Worm (Caenorhabditis elegans) whole organism, late embryonic: ENCODE data around the gene R09E10.5.

Experiments
- C38D4.7 ChIP-seq: fragments of 200-800 bp; sonication (Bioruptor generic); optimal IDR thresholded peaks from 2 replicates; lab custom pipeline; 2018; ENCODE audit warnings: mild to moderate bottlenecking, missing genetic modification characterization, moderate library complexity, missing compliant biosample characterization
- F13H6.1 ChIP-seq: sonication (generic microtip); optimal IDR thresholded peaks from 2 replicates; lab custom pipeline; 2016; ENCODE audit warnings: missing genetic modification characterization, missing compliant biosample characterization
- K02D7.2 ChIP-seq: sonication (generic microtip); optimal IDR thresholded peaks from 2 replicates; lab custom pipeline; 2017; ENCODE audit warnings: mild to moderate bottlenecking, missing genetic modification characterization, missing compliant biosample characterization
- T23F11.4 ChIP-seq: fragments of 200-800 bp; sonication (Bioruptor generic); optimal IDR thresholded peaks from 2 replicates; lab custom pipeline; 2018; ENCODE audit warnings: mild to moderate bottlenecking, missing genetic modification characterization, missing compliant biosample characterization
- ahr-1 ChIP-seq: sonication (generic microtip); optimal IDR thresholded peaks from 2 replicates; lab custom pipeline; 2016; ENCODE audit warnings: missing genetic modification characterization, missing compliant biosample characterization
- ceh-18 ChIP-seq: sonication (generic microtip); optimal IDR thresholded peaks from 2 replicates; lab custom pipeline; 2016; ENCODE audit warnings: missing genetic modification characterization, missing compliant biosample characterization
- ceh-30 ChIP-seq: fragments of 150-350 bp; optimal IDR thresholded peaks from 2 replicates; lab custom pipeline; 2014; ENCODE audit warnings: missing biosample characterization, missing genetic modification characterization
- ceh-31 ChIP-seq: sonication (generic microtip); optimal IDR thresholded peaks from 2 replicates; lab custom pipeline; 2016; ENCODE audit warnings: missing genetic modification characterization, missing compliant biosample characterization
- ceh-34 ChIP-seq: sonication (generic microtip); optimal IDR thresholded peaks from 2 replicates; lab custom pipeline; 2016; ENCODE audit warnings: mild to moderate bottlenecking, missing genetic modification characterization, missing compliant biosample characterization
- ceh-9 ChIP-seq: sonication (generic microtip); optimal IDR thresholded peaks from 2 replicates; lab custom pipeline; 2016; ENCODE audit warnings: mild to moderate bottlenecking, missing genetic modification characterization, inconsistent platforms, missing compliant biosample characterization
- che-1 ChIP-seq: sonication (generic microtip); optimal IDR thresholded peaks from 2 replicates; lab custom pipeline; 2016; ENCODE audit warnings: mild to moderate bottlenecking, missing genetic modification characterization, missing compliant biosample characterization
- dmd-4 ChIP-seq: sonication (generic microtip); optimal IDR thresholded peaks from 2 replicates; lab custom pipeline; 2016; ENCODE audit warnings: borderline replicate concordance, missing genetic modification characterization, missing compliant biosample characterization
- ets-4 ChIP-seq: sonication (generic microtip); optimal IDR thresholded peaks from 2 replicates; lab custom pipeline; 2016; ENCODE audit warnings: missing genetic modification characterization, missing compliant biosample characterization
- eyg-1 ChIP-seq: sonication (generic microtip); optimal IDR thresholded peaks from 2 replicates; lab custom pipeline; 2016; ENCODE audit warnings: missing genotype, missing genetic modification characterization, missing compliant biosample characterization
- fax-1 ChIP-seq: sonication (generic microtip); optimal IDR thresholded peaks from 2 replicates; lab custom pipeline; 2016; ENCODE audit warnings: missing genotype, missing genetic modification characterization, missing compliant biosample characterization
- fkh-6 ChIP-seq: sonication (generic microtip); optimal IDR thresholded peaks from 2 replicates; lab custom pipeline; 2016; ENCODE audit warnings: missing genetic modification characterization, missing compliant biosample characterization
- gmeb-2 ChIP-seq: sonication (generic microtip); optimal IDR thresholded peaks from 2 replicates; lab custom pipeline; 2016; ENCODE audit warnings: missing genetic modification characterization, inconsistent platforms, missing compliant biosample characterization
- hlh-8 ChIP-seq: sonication (generic microtip); optimal IDR thresholded peaks from 2 replicates; lab custom pipeline; 2016; ENCODE audit warnings: missing genotype, missing genetic modification characterization, missing compliant biosample characterization
- lin-11 ChIP-seq: fragments of 200-800 bp; sonication (Bioruptor generic); optimal IDR thresholded peaks from 2 replicates; lab custom pipeline; 2018; ENCODE audit warnings: mild to moderate bottlenecking, missing genetic modification characterization, missing compliant biosample characterization
- madf-2 ChIP-seq: sonication (generic microtip); optimal IDR thresholded peaks from 2 replicates; lab custom pipeline; 2017; ENCODE audit warnings: missing genetic modification characterization, missing compliant biosample characterization
- nfya-1 ChIP-seq: sonication (generic microtip); optimal IDR thresholded peaks from 2 replicates; lab custom pipeline; 2017; ENCODE audit warnings: missing genetic modification characterization, mild to moderate bottlenecking, missing compliant biosample characterization, antibody characterized with exemption, moderate library complexity
- nhr-232 ChIP-seq: sonication (generic microtip); optimal IDR thresholded peaks from 2 replicates; lab custom pipeline; 2016; ENCODE audit warnings: missing genetic modification characterization, missing compliant biosample characterization
- pag-3 ChIP-seq: sonication (generic microtip); optimal IDR thresholded peaks from 2 replicates; lab custom pipeline; 2016; ENCODE audit warnings: missing compliant biosample characterization, missing genetic modification characterization, borderline replicate concordance
- pax-1 ChIP-seq: fragments of 150-350 bp; optimal IDR thresholded peaks from 2 replicates; lab custom pipeline; 2014; ENCODE audit warnings: missing biosample characterization, missing genetic modification characterization
- pha-2 ChIP-seq: sonication (generic microtip); optimal IDR thresholded peaks from 2 replicates; lab custom pipeline; 2017; ENCODE audit warnings: mild to moderate bottlenecking, missing genetic modification characterization, missing compliant biosample characterization
- pqm-1 ChIP-seq: sonication (generic microtip); optimal IDR thresholded peaks from 2 replicates; lab custom pipeline; 2016; ENCODE audit warnings: missing genetic modification characterization, missing compliant biosample characterization
- ref-2 ChIP-seq: sonication (generic microtip); optimal IDR thresholded peaks from 2 replicates; lab custom pipeline; 2016; ENCODE audit warnings: missing genetic modification characterization, missing compliant biosample characterization
- sdc-2 ChIP-seq: sonication (generic microtip); optimal IDR thresholded peaks from 2 replicates; lab custom pipeline; 2016; ENCODE audit warnings: missing genotype, missing genetic modification characterization, missing compliant biosample characterization
- sox-4 ChIP-seq: sonication (generic microtip); optimal IDR thresholded peaks from 2 replicates; lab custom pipeline; 2017; ENCODE audit warnings: mild to moderate bottlenecking, missing genetic modification characterization, inconsistent platforms, missing compliant biosample characterization
- syd-9 ChIP-seq: sonication (generic microtip); optimal IDR thresholded peaks from 2 replicates; lab custom pipeline; 2016; ENCODE audit warnings: mild to moderate bottlenecking, missing genetic modification characterization, moderate library complexity, missing compliant biosample characterization
- tbx-2 ChIP-seq: sonication (generic microtip); optimal IDR thresholded peaks from 2 replicates; lab custom pipeline; 2016; ENCODE audit warnings: missing genetic modification characterization, missing compliant biosample characterization
- tbx-7 ChIP-seq: sonication (generic microtip); optimal IDR thresholded peaks from 2 replicates; lab custom pipeline; 2016; ENCODE audit warnings: missing genotype, missing genetic modification characterization, missing compliant biosample characterization
- unc-3 ChIP-seq, 2 experiments: fragments of 200-800 bp in 1 of 2; sonication (Bioruptor generic) in 1 of 2; sonication (generic microtip) in 1 of 2; conservative IDR thresholded peaks in 1 of 2; optimal IDR thresholded peaks in 1 of 2; 2 replicates each; pipeline versions ENCODE4 v1.3.6 to Lab custom; 2016 to 2022; ENCODE audit warnings: missing compliant biosample characterization in 2 of 2, missing genetic modification characterization in 2 of 2, missing genetic modification reagents in 1 of 2
- unc-42 ChIP-seq: sonication (generic microtip); optimal IDR thresholded peaks from 2 replicates; lab custom pipeline; 2016; ENCODE audit warnings: missing genotype, missing genetic modification characterization, missing compliant biosample characterization
- zip-5 ChIP-seq: sonication (generic microtip); optimal IDR thresholded peaks from 2 replicates; lab custom pipeline; 2016; ENCODE audit warnings: missing genetic modification characterization, missing compliant biosample characterization
- ztf-16 ChIP-seq: sonication (generic microtip); optimal IDR thresholded peaks from 2 replicates; lab custom pipeline; 2017; ENCODE audit warnings: missing genetic modification characterization, missing compliant biosample characterization

The R09E10.5 gene

DNA sequence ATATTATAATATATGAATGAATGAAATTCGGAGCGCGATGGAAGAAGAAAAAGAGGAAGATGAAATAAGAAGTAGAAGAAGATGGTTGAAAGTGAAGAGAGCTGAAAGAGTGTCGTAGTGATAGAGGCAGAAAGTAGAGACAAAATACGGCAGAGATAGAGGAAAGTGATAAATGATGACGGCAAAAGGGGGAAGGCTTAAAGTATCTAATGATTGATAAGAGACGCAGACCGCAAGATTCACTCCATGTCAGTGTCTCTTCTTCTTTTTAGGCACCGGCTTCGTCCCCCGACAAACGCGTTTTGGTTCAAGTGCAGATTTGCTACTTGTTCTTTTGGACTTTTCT is 40.2 kb upstream of the R09E10.5 start (continued):
- no peak for TF ChIP-seq tbx-2
- no peak for TF ChIP-seq eyg-1 (tag; lab: Kevin White, UChicago)
- TF ChIP-seq, all 69 proteins: peak for 6

DNA sequence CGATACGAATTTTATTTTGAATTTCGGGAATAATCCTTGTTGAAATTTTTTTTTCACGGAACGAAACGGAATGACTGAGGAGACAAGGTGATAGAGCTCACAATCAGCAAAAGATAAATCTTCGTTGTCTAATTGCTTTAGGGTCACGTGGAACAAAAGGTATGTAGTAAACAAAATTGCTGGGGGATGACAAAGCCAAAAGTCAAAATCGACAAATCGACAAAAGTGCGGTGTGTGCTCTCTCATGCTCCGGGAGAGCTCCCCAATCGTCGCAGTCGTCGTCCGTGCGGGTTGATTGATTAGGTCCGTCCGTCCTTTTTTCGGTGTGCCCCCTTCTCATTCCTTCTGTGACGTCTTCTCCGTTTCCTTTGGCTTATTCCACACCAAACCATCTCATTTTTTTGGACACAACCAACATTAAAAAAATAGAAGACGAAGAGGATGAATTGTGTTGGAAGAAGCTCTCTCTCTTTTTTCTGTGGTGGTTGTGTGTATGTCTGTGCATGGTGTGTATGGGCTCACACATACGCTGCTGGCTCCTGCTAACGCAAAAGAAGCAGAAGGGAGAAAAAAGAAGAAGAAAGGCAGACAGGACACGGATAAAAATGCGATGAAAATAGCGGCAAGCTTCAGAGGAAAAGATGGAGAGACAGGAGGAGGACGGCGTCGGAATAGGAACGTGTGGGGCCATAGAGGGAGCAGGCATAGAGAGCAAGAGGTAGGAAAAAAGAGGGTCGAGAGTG is 39.7 kb upstream of the R09E10.5 start:
- TF ChIP-seq dmd-4 (tag; lab: Kevin White, UChicago): no peak
- TF ChIP-seq fkh-6: no peak
- peak; percentile 52 for TF ChIP-seq pqm-1
- TF ChIP-seq ceh-34 (tag; lab: Kevin White, UChicago): peak; percentile 35
- TF ChIP-seq pax-1 (tag; lab: Kevin White, UChicago): no peak
- peak; percentile 55 for TF ChIP-seq ceh-31 (tag; lab: Kevin White, UChicago)
- TF ChIP-seq ceh-18 (tag; lab: Kevin White, UChicago): peak; percentile 68
- TF ChIP-seq unc-42: peak; percentile 37
- peak; percentile 26 for TF ChIP-seq sdc-2
- no peak for TF ChIP-seq T23F11.4 (GFP tag; lab: Kevin White, UChicago)
- TF ChIP-seq pag-3 (tag; lab: Kevin White, UChicago): no peak
- peak; percentile 64 for TF ChIP-seq fax-1 (tag; lab: Kevin White, UChicago)
- peak; percentile 35 for TF ChIP-seq sox-4 (tag; lab: Kevin White, UChicago)
- TF ChIP-seq hlh-8: no peak
- no peak for TF ChIP-seq ets-4
- TF ChIP-seq nfya-1 (tag; lab: Kevin White, UChicago): peak; percentile 63
- TF ChIP-seq tbx-2: no peak
- TF ChIP-seq ref-2: peak; percentile 29

DNA sequence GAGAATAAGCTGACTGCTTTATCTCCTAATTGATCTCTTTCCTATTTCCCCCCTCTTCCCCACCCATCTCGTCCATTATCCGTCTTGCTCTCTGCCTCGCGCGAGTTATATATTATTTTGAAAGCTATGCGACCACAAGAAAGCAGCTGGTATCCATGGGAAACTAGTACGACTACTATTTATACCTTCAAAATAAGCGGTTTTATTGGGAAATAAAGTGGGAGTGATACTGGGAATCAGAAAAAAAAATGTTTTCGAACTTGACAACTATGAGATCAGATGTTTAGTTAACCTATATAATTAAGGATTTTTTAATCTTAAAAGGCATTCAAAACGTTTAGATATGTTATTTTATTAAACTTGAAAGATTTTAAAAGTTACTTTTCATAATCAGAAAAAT is 37.6 kb upstream of the R09E10.5 start:
- TF ChIP-seq gmeb-2 (no peak), sdc-2 (no peak), pqm-1 (no peak), C38D4.7 (no peak), nhr-232 (tag; lab: Kevin White, UChicago) (no peak), che-1 (tag; lab: Kevin White, UChicago) (no peak), F13H6.1 (tag; lab: Kevin White, UChicago) (no peak)

DNA sequence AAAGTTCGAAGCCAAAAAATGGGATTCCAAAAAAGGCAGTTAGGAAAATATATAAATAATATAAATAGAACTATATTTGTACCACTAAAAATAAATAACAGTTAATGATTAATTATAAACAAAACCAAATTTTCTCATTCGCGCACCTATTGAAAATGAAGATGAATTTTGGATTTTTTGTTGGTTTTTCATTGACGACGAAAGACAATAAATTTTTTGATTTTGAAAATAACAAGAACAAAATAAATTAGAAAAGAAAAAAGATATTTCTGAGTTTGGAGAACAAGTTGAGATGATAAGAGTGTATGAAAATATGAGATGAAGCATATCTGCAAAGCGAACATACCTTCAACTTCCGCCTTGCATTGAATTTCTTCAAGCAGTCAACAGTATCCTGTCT is 35.2 kb upstream of the R09E10.5 start:
- no peak for TF ChIP-seq ahr-1
- TF ChIP-seq madf-2 (tag; lab: Kevin White, UChicago): no peak
- no peak for TF ChIP-seq ztf-16 (tag; lab: Kevin White, UChicago)
- TF ChIP-seq unc-3 (GFP tag; conservative IDR thresholded peaks at IDR 0.05; lab: Robert Waterston, UW): no peak
- no peak for TF ChIP-seq unc-3 (tag; optimal IDR thresholded peaks at IDR 0.05; lab: Kevin White, UChicago)
- TF ChIP-seq che-1 (tag; lab: Kevin White, UChicago): no peak
- TF ChIP-seq fkh-6: no peak
- no peak for TF ChIP-seq ceh-9
- TF ChIP-seq fax-1 (tag; lab: Kevin White, UChicago): no peak
- no peak for TF ChIP-seq ceh-31 (tag; lab: Kevin White, UChicago)
- no peak for TF ChIP-seq lin-11 (tag; lab: Kevin White, UChicago)
- no peak for TF ChIP-seq pha-2 (tag; lab: Kevin White, UChicago)
- no peak for TF ChIP-seq zip-5
- TF ChIP-seq, all 69 proteins: peak for 0

DNA sequence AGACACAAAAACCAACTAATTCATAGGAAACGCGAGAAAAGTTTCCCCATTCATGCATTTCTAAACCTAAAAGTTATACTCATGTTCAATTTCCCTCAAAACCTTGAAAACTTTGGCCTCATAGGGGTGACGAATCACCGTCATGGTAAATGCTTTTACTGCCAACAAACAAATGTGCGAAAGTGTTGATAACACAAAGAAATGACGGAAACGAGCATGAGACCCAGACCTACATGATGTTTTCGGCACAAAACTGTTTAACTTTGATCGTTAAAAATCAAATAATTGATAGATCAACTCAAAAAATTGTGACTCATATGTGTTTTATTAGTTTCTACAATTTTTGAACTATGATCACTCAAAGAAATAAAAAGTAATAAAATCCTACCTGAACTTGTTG is 29.8 kb upstream of the R09E10.5 start:
- TF ChIP-seq syd-9 (tag; lab: Kevin White, UChicago) (no peak), ets-4 (no peak), zip-5 (no peak), C38D4.7 (no peak), ceh-30 (no peak), dmd-4 (tag; lab: Kevin White, UChicago) (no peak), pqm-1 (no peak), K02D7.2 (no peak), ahr-1 (no peak), tbx-7 (tag; lab: Kevin White, UChicago) (no peak)
